Fruit fly (Drosophila melanogaster): ENCODE results near the gene CG13991.

Gene CG13991

dm6 chr2L:6178118-6178739 lies 39.0 kb downstream of the CG13991 start:
- TF ChIP-seq EcR (GFP tag; optimal IDR thresholded peaks at IDR 0.05) = no peak
- no peak for TF ChIP-seq psq (optimal IDR thresholded peaks at IDR 0.05)
- no peak for TF ChIP-seq usp (GFP tag; optimal IDR thresholded peaks at IDR 0.05)
- TF ChIP-seq CG8478 (optimal IDR thresholded peaks at IDR 0.05) = no peak
- TF ChIP-seq Dll (optimal IDR thresholded peaks at IDR 0.05) = no peak
- TF ChIP-seq pan (optimal IDR thresholded peaks at IDR 0.05) = no peak

dm6 chr2L:6178740-6179633 lies 39.8 kb downstream of the CG13991 start, which contains the start of gene smal:
smal (plus strand) TSS chr2L:6179133.
- TF ChIP-seq CG8478 (optimal IDR thresholded peaks at IDR 0.05) (no peak), Dll (optimal IDR thresholded peaks at IDR 0.05) (peak; percentile 3)

DNA sequence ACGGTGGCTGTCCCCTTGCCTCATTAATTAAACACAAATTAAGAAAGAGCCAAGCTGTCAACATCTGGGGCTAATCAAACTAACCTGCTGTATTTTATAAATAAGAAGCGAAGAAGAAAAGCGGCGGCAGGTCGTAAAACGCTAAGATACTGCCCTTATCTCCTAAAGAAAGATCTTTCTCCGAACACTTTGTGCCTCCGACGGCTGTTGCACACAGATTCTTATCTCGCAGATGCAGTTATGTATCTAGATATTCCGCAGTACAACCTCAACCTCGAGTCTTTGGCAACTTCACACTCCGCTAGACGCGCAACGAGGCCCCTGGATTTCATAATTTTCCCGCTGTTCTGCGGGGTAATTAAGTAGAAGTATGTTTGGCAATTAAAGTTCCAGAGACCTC lies 40.8 kb downstream of the CG13991 start:
- no peak for TF ChIP-seq pan (optimal IDR thresholded peaks at IDR 0.05)
- TF ChIP-seq Dll (optimal IDR thresholded peaks at IDR 0.05) = no peak
- no peak for TF ChIP-seq psq (optimal IDR thresholded peaks at IDR 0.05)
- TF ChIP-seq EcR (GFP tag; optimal IDR thresholded peaks at IDR 0.05) = no peak

DNA sequence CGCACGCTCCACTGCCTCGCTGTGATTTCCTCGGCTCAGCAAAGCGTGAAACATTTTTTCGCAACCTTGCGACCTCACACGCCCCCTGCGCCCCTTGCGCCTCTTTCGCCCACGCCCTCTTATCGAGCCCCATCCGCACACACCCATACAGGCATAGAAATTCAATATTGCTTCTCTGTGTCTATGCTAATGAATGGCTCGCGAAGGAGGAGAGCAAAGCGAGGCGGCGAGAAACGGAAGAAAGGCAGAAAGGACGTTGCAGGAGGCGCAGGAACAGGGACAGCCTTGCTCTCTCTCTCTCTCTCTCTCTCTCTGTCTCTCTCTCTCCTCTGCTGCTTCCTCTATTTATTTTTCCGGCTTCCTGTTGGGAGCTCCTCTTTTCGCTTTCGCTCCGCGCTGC lies 47.2 kb downstream of the CG13991 start:
- TF ChIP-seq pan (optimal IDR thresholded peaks at IDR 0.05) (no peak), usp (GFP tag; optimal IDR thresholded peaks at IDR 0.05) (no peak), psq (optimal IDR thresholded peaks at IDR 0.05) (no peak), EcR (GFP tag; optimal IDR thresholded peaks at IDR 0.05) (no peak), CG8478 (optimal IDR thresholded peaks at IDR 0.05) (no peak), Dll (optimal IDR thresholded peaks at IDR 0.05) (no peak)

DNA sequence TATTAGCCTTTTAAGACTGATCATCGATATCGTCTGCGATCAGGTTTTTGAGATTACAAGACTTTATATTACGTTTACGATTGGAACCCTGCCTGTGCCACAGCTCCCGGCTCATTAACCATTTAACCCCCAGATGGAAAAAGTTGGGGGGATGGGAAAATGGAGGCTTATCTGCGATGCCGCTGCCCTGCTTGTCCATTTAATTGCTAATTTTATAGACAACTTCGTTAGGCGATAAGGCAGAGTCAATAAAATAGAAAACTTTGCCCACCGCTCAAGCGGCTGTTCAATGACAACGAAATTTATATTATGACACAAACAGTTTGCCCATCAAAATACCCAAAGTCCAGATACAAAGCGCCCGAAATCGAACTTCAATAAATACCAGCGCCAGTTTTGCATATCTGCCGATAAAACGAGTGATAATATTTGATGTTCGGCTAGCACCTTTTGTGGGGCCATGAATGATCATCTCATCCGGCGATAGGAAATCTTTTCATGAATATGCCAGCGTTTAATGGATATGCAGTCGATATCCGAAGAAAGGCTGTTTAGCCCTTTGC lies 53.9 kb downstream of the CG13991 start:
- TF ChIP-seq psq (optimal IDR thresholded peaks at IDR 0.05) = no peak
- no peak for TF ChIP-seq EcR (GFP tag; optimal IDR thresholded peaks at IDR 0.05)
- TF ChIP-seq CG8478 (optimal IDR thresholded peaks at IDR 0.05) = no peak
- no peak for TF ChIP-seq Dll (optimal IDR thresholded peaks at IDR 0.05)
- no peak for TF ChIP-seq pan (optimal IDR thresholded peaks at IDR 0.05)
- no peak for TF ChIP-seq usp (GFP tag; optimal IDR thresholded peaks at IDR 0.05)

DNA sequence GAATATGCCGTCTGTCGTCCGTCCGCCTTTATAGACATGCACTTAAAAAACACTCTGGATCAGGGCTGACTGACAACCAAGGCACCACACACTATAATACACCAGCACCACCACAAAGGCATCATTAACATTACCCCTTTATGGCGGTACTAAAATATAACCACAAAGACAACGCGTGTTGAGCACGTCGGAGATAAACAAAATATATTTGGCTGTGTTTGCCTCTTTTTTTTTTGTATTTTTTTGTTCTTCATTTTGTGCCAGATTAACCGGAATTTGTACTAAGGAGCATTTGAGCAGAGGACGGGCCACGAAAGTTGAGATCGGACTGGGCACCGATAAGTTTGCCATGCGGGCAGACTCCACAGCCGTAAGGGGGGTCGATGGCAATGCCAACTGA lies 54.9 kb downstream of the CG13991 start:
- TF ChIP-seq Dll (optimal IDR thresholded peaks at IDR 0.05) (no peak), EcR (GFP tag; optimal IDR thresholded peaks at IDR 0.05) (no peak), psq (optimal IDR thresholded peaks at IDR 0.05) (no peak), pan (optimal IDR thresholded peaks at IDR 0.05) (no peak), CG8478 (optimal IDR thresholded peaks at IDR 0.05) (no peak), usp (GFP tag; optimal IDR thresholded peaks at IDR 0.05) (no peak)
